Worm (Caenorhabditis elegans) whole organism, L4 larva: ENCODE measurements around the gene F38B7.2.

Experiments used
- D1046.2 ChIP-seq: fragments of 200-800 bp; sonication (Bioruptor generic); IDR thresholded peaks from 2 replicates; pipeline ENCODE4 v1.3.6; 2022; ENCODE audit warnings: missing genetic modification characterization, missing compliant biosample characterization
- F26F4.8 ChIP-seq: fragments of 200-800 bp; sonication (Bioruptor generic); conservative IDR thresholded peaks from 2 replicates; pipeline ENCODE4 v1.3.6; 2022; ENCODE audit warnings: missing genetic modification characterization, missing compliant biosample characterization
- F37D6.2 ChIP-seq: sonication (generic microtip); optimal IDR thresholded peaks from 2 replicates; lab custom pipeline; 2016; ENCODE audit warnings: mild to moderate bottlenecking, missing genetic modification characterization, missing compliant biosample characterization
- T26A8.4 ChIP-seq: fragments of 200-800 bp; sonication (Bioruptor generic); IDR thresholded peaks from 2 replicates; pipeline ENCODE4 v1.3.6; 2022; ENCODE audit warnings: missing genetic modification characterization, missing compliant biosample characterization
- Y105C5A.15 ChIP-seq: fragments of 200-800 bp; sonication (Bioruptor generic); IDR thresholded peaks from 2 replicates; pipeline ENCODE4 v1.3.6; 2022; ENCODE audit warnings: missing genetic modification characterization, missing compliant biosample characterization
- Y48G9A.11 ChIP-seq: fragments of 200-800 bp; sonication (Bioruptor generic); IDR thresholded peaks from 2 replicates; pipeline ENCODE4 v1.3.6; 2022; ENCODE audit warnings: missing genetic modification reagents, missing genetic modification characterization, missing compliant biosample characterization
- Y75B8A.6 ChIP-seq: fragments of 200-800 bp; sonication (Bioruptor generic); IDR thresholded peaks from 2 replicates; pipeline ENCODE4 v1.3.6; 2022; ENCODE audit warnings: missing genetic modification reagents, missing genetic modification characterization, missing compliant biosample characterization
- aha-1 ChIP-seq: fragments of 150-350 bp; peaks from one replicate; lab custom pipeline; 2014; ENCODE audit warnings: missing biosample characterization, missing genetic modification characterization
- arid-1 ChIP-seq: fragments of 200-800 bp; sonication (Bioruptor generic); conservative IDR thresholded peaks from 2 replicates; pipeline ENCODE4 v1.3.6; 2022; ENCODE audit warnings: missing genetic modification reagents, missing genetic modification characterization, missing compliant biosample characterization
- ceh-44 ChIP-seq: fragments of 200-800 bp; sonication (Bioruptor generic); IDR thresholded peaks from 2 replicates; pipeline ENCODE4 v1.3.6; 2022; ENCODE audit warnings: missing genetic modification reagents, missing genetic modification characterization, missing compliant biosample characterization
- ces-1 ChIP-seq: fragments of 150-350 bp; sonication (generic microtip); optimal IDR thresholded peaks from 4 replicates; lab custom pipeline; 2014; ENCODE audit warnings: missing biosample characterization, missing genetic modification reagents, missing genetic modification characterization
- daf-16 ChIP-seq, 3 experiments: sonication (generic microtip); optimal IDR thresholded peaks; 2 replicates each; lab custom pipeline; 2016 to 2017; ENCODE audit warnings: missing genetic modification characterization in 3 of 3, missing genetic modification reagents in 3 of 3, mild to moderate bottlenecking in 2 of 3, missing compliant biosample characterization in 2 of 3, missing biosample characterization in 1 of 3, moderate library complexity in 1 of 3
- daf-8 ChIP-seq: fragments of 200-800 bp; sonication (Bioruptor generic); IDR thresholded peaks from 2 replicates; pipeline ENCODE4 v1.3.6; 2022; ENCODE audit warnings: missing genetic modification characterization, missing compliant biosample characterization
- dpl-1 ChIP-seq: fragments of 150-350 bp; optimal IDR thresholded peaks from 2 replicates; lab custom pipeline; 2014; ENCODE audit warnings: missing biosample characterization, missing genetic modification reagents, missing genetic modification characterization
- duxl-1 ChIP-seq: sonication (generic microtip); optimal IDR thresholded peaks from 2 replicates; lab custom pipeline; 2016; ENCODE audit warnings: mild to moderate bottlenecking, missing genetic modification characterization, moderate library complexity, missing compliant biosample characterization; ENCODE audit not compliant: poor library complexity
- egl-27 ChIP-seq: sonication (generic microtip); optimal IDR thresholded peaks from 3 replicates; lab custom pipeline; 2017; ENCODE audit warnings: missing biosample characterization, missing genetic modification reagents, missing genetic modification characterization
- hlh-11 ChIP-seq: fragments of 200-800 bp; sonication (Bioruptor generic); optimal IDR thresholded peaks from 2 replicates; lab custom pipeline; 2018; ENCODE audit warnings: mild to moderate bottlenecking, missing genetic modification characterization, missing compliant biosample characterization
- hmg-1.1 ChIP-seq: fragments of 200-800 bp; sonication (Bioruptor generic); IDR thresholded peaks from 2 replicates; pipeline ENCODE4 v1.3.6; 2022; ENCODE audit warnings: missing genetic modification reagents, missing genetic modification characterization, missing compliant biosample characterization
- lin-1 ChIP-seq: fragments of 200-800 bp; sonication (Bioruptor generic); IDR thresholded peaks from 2 replicates; pipeline ENCODE4 v1.3.6; 2022; ENCODE audit warnings: missing genetic modification reagents, missing genetic modification characterization, missing compliant biosample characterization
- lin-13 ChIP-seq: fragments of 150-350 bp; optimal IDR thresholded peaks from 2 replicates; lab custom pipeline; 2014; ENCODE audit warnings: missing biosample characterization, missing genetic modification reagents, missing genetic modification characterization
- lin-15B ChIP-seq: fragments of 150-350 bp; sonication (generic microtip); optimal IDR thresholded peaks from 3 replicates; lab custom pipeline; 2014; ENCODE audit warnings: missing biosample characterization, missing genetic modification characterization
- lir-3 ChIP-seq: sonication (generic microtip); optimal IDR thresholded peaks from 2 replicates; lab custom pipeline; 2016; ENCODE audit warnings: mild to moderate bottlenecking, missing genetic modification characterization, missing compliant biosample characterization
- lsy-2 ChIP-seq, 2 experiments: fragments of 150-350 bp in 1 of 2; sonication (generic microtip) in 1 of 2; optimal IDR thresholded peaks; 2 replicates each; lab custom pipeline; 2014 to 2017; ENCODE audit warnings: missing biosample characterization in 2 of 2, missing genetic modification characterization in 2 of 2
- madf-5 ChIP-seq, 2 experiments: fragments of 200-800 bp; sonication (Bioruptor generic); IDR thresholded peaks; 2 replicates each; pipeline ENCODE4 v1.3.6; 2022; ENCODE audit warnings: missing compliant biosample characterization in 2 of 2, missing genetic modification characterization in 2 of 2
- mdl-1 ChIP-seq, 2 experiments: fragments of 150-350 bp in 1 of 2; sonication (generic microtip) in 1 of 2; optimal IDR thresholded peaks; 2 replicates each; lab custom pipeline; 2014 to 2017; ENCODE audit warnings: missing biosample characterization in 2 of 2, missing genetic modification characterization in 2 of 2
- mxl-3 ChIP-seq: fragments of 200-800 bp; sonication (Bioruptor generic); optimal IDR thresholded peaks from 2 replicates; lab custom pipeline; 2018; ENCODE audit warnings: mild to moderate bottlenecking, missing genetic modification characterization, missing compliant biosample characterization
- nhr-10 ChIP-seq: fragments of 150-350 bp; optimal IDR thresholded peaks from 2 replicates; lab custom pipeline; 2014; ENCODE audit warnings: missing biosample characterization, missing genetic modification characterization
- nhr-102 ChIP-seq: sonication (generic microtip); optimal IDR thresholded peaks from 2 replicates; lab custom pipeline; 2016; ENCODE audit warnings: mild to moderate bottlenecking, missing genetic modification characterization, moderate library complexity, missing compliant biosample characterization
- nhr-11 ChIP-seq: fragments of 150-350 bp; optimal IDR thresholded peaks from 2 replicates; lab custom pipeline; 2014; ENCODE audit warnings: missing biosample characterization, missing genetic modification characterization
- nhr-28 ChIP-seq: fragments of 150-350 bp; optimal IDR thresholded peaks from 2 replicates; lab custom pipeline; 2014; ENCODE audit warnings: missing biosample characterization, missing genetic modification characterization
- nhr-41 ChIP-seq: fragments of 200-800 bp; sonication (Bioruptor generic); IDR thresholded peaks from 2 replicates; pipeline ENCODE4 v1.3.6; 2022; ENCODE audit warnings: missing genetic modification reagents, missing genetic modification characterization, missing compliant biosample characterization
- nhr-76 ChIP-seq: fragments of 150-350 bp; optimal IDR thresholded peaks from 2 replicates; lab custom pipeline; 2014; ENCODE audit warnings: missing biosample characterization, missing genetic modification characterization
- pha-4 ChIP-seq, 2 experiments: fragments of 150-350 bp in 1 of 2; fragments of 200-800 bp in 1 of 2; sonication (Bioruptor generic) in 1 of 2; IDR thresholded peaks in 1 of 2; optimal IDR thresholded peaks in 1 of 2; 2 replicates each; pipeline versions ENCODE4 v1.3.6 to Lab custom; 2014 to 2022; ENCODE audit warnings: missing genetic modification characterization in 2 of 2, missing genetic modification reagents in 2 of 2, missing biosample characterization in 1 of 2, missing compliant biosample characterization in 1 of 2
- php-3 ChIP-seq: fragments of 200-800 bp; sonication (Bioruptor generic); IDR thresholded peaks from 2 replicates; pipeline ENCODE4 v1.3.6; 2022; ENCODE audit warnings: missing genetic modification reagents, missing genetic modification characterization, missing compliant biosample characterization
- pqm-1 ChIP-seq: sonication (generic microtip); optimal IDR thresholded peaks from 2 replicates; lab custom pipeline; 2017; ENCODE audit warnings: missing biosample characterization, missing genetic modification characterization
- snpc-1.2 ChIP-seq: fragments of 200-800 bp; sonication (Bioruptor generic); IDR thresholded peaks from 2 replicates; pipeline ENCODE4 v1.3.6; 2022; ENCODE audit warnings: missing genetic modification reagents, missing genetic modification characterization, missing compliant biosample characterization
- spr-3 ChIP-seq: fragments of 200-800 bp; sonication (Bioruptor generic); optimal IDR thresholded peaks from 2 replicates; lab custom pipeline; 2018; ENCODE audit warnings: mild to moderate bottlenecking, missing genetic modification characterization, missing compliant biosample characterization
- tag-97 ChIP-seq: fragments of 200-800 bp; sonication (Bioruptor generic); IDR thresholded peaks from 2 replicates; pipeline ENCODE4 v1.3.6; 2022; ENCODE audit warnings: missing genetic modification characterization, missing compliant biosample characterization
- unc-130 ChIP-seq: sonication (generic microtip); optimal IDR thresholded peaks from 2 replicates; lab custom pipeline; 2016; ENCODE audit warnings: missing genetic modification reagents, missing genetic modification characterization, missing compliant biosample characterization
- vab-7 ChIP-seq: fragments of 200-800 bp; sonication (Bioruptor generic); IDR thresholded peaks from 2 replicates; pipeline ENCODE4 v1.3.6; 2022; ENCODE audit warnings: missing genetic modification reagents, missing genetic modification characterization, missing compliant biosample characterization
- zfp-3 ChIP-seq: fragments of 200-800 bp; sonication (Bioruptor generic); conservative IDR thresholded peaks from 2 replicates; pipeline ENCODE4 v1.3.6; 2022; ENCODE audit warnings: missing genetic modification reagents, missing genetic modification characterization, missing compliant biosample characterization

F38B7.2 gene

DNA sequence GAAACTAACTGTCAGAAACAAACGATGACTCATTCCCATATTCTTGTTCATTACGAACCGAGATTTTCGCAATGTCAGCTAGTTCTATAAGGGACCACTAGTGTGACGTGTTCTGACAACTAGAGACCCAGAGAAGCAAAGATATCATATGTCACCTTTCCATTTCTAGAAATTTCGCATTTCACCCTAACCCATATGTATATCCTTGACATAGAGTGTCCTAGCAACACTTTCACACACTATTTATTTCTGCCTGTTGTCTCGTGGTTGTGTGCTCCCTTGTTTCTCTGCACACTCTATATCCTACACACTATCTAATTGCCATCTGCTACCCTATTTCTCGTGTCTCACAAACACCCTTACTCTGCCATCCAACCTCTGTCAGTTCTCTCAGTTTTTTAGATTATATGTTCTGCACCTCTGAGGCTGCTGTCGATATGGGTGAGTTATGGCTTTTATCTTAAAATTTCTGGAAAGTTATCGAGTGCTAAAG, 5.2 kb downstream of the F38B7.2 start, which contains the start of the genes F38B7.17 and F38B7.3 (continued):
- no peak for TF ChIP-seq pha-4 (GFP tag; IDR thresholded peaks at IDR 0.05; lab: Robert Waterston, UW)
- TF ChIP-seq pha-4 (tag; optimal IDR thresholded peaks at IDR 0.05; lab: Kevin White, UChicago), result no peak
- no peak for TF ChIP-seq F26F4.8 (GFP tag; lab: Robert Waterston, UW)
- no peak for TF ChIP-seq ceh-44 (GFP tag; lab: Robert Waterston, UW)
- TF ChIP-seq tag-97 (GFP tag; lab: Robert Waterston, UW), result no peak
- TF ChIP-seq unc-130 (GFP tag; lab: Kevin White, UChicago), result no peak
- no peak for TF ChIP-seq aha-1
- TF ChIP-seq nhr-10 (tag; lab: Kevin White, UChicago), result no peak
- TF ChIP-seq lin-15B (tag; lab: Kevin White, UChicago), result no peak
- no peak for TF ChIP-seq Y105C5A.15 (GFP tag; lab: Robert Waterston, UW)
- TF ChIP-seq lir-3 (tag; lab: Kevin White, UChicago), result no peak
- TF ChIP-seq pqm-1 (tag; lab: Kevin White, UChicago), result peak; percentile 66
- TF ChIP-seq dpl-1 (GFP tag; lab: Kevin White, UChicago), result peak; percentile 27
- TF ChIP-seq T26A8.4 (GFP tag; lab: Robert Waterston, UW), result no peak
- no peak for TF ChIP-seq spr-3 (GFP tag; lab: Kevin White, UChicago)
- no peak for TF ChIP-seq F37D6.2 (tag; lab: Kevin White, UChicago)
- TF ChIP-seq daf-16 (GFP tag; optimal IDR thresholded peaks at IDR 0.05; lab: Kevin White, UChicago), result no peak
- peak; percentile 85 for TF ChIP-seq daf-16 (tag; optimal IDR thresholded peaks at IDR 0.05; lab: Kevin White, UChicago)
- TF ChIP-seq nhr-76, result no peak
- no peak for TF ChIP-seq arid-1
- TF ChIP-seq mxl-3 (GFP tag; lab: Kevin White, UChicago), result peak; percentile 63
- TF ChIP-seq zfp-3 (GFP tag; lab: Robert Waterston, UW), result no peak
- no peak for TF ChIP-seq Y48G9A.11 (GFP tag; lab: Robert Waterston, UW)
- no peak for TF ChIP-seq madf-5 (GFP tag; IDR thresholded peaks at IDR 0.05; lab: Robert Waterston, UW)
- peak; percentile 60 for TF ChIP-seq nhr-11 (tag; lab: Kevin White, UChicago)
- no peak for TF ChIP-seq lin-1 (GFP tag; lab: Robert Waterston, UW)
- TF ChIP-seq hlh-11 (tag; lab: Kevin White, UChicago), result peak; percentile 85
- TF ChIP-seq ces-1, result no peak
- TF ChIP-seq nhr-28 (tag; lab: Kevin White, UChicago), result peak; percentile 73

DNA sequence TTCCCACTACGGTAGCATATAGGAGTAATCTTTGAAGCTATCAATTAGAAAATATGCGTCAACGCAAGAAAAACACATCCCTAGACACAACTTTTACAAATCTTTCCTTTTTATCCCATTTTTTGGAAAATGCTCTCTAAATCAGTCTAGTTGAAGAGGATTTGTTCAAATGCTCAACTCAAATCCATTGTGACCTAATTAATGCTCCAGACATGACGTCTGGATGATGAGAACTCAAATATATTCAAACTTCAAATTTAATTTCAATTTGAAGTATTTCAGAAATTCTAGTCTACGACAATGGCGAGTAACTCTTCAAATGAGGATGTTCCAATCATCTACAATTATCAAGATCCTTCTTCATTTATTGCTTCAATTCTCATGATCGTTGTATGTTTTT, 8.6 kb downstream of the F38B7.2 start, which contains the start of gene srx-85:
Gene srx-85, plus strand, starts transcription at position 301 of the 400 bp plus-strand sequence.
- TF ChIP-seq nhr-11 (tag; lab: Kevin White, UChicago) (no peak), nhr-41 (GFP tag; lab: Robert Waterston, UW) (no peak), snpc-1.2 (GFP tag; lab: Robert Waterston, UW) (no peak), nhr-10 (tag; lab: Kevin White, UChicago) (no peak), lsy-2 (tag; optimal IDR thresholded peaks at IDR 0.05; lab: Kevin White, UChicago) (no peak), Y105C5A.15 (GFP tag; lab: Robert Waterston, UW) (no peak), egl-27 (tag; lab: Kevin White, UChicago) (no peak), mxl-3 (GFP tag; lab: Kevin White, UChicago) (no peak), lin-13 (GFP tag; lab: Kevin White, UChicago) (no peak), hmg-1.1 (no peak), nhr-102 (no peak), vab-7 (no peak), php-3 (GFP tag; lab: Robert Waterston, UW) (no peak), duxl-1 (tag; lab: Kevin White, UChicago) (no peak), mdl-1 (tag; optimal IDR thresholded peaks at IDR 0.05; lab: Kevin White, UChicago) (no peak), daf-8 (GFP tag; lab: Robert Waterston, UW) (no peak), D1046.2 (GFP tag; lab: Robert Waterston, UW) (no peak), Y75B8A.6 (GFP tag; lab: Robert Waterston, UW) (no peak)
